Worm (Caenorhabditis elegans): ENCODE measurements around the gene F46G10.1.

The F46G10.1 gene

DNA sequence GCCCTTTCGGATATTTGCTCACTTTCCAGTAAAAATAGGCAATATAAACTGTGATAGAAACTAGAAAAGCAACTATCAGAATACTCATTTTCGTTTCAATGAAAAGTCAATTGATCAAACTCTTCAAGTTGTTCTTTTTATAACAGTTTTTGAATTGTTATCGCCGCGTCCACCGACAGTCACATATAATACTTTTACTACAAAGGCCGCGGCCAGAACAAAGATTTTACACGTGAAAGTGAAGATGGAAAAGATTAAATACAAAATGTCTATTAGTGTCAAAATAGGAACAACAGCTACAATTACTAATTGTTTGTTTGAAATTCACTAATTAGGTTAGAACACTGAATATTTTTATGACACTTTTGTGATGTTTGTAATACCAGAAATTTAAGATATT, 42.0 kb downstream of the F46G10.1 start, which contains the start of gene cyp-14A2:
TSS of gene cyp-14A2 (minus strand) at position 101 of the 400 bp plus-strand sequence.
- TF ChIP-seq nhr-90 (tag; optimal IDR thresholded peaks at IDR 0.05; ENCODE audit: poor library complexity) = no peak
- TF ChIP-seq C16A3.4 (tag; optimal IDR thresholded peaks at IDR 0.05) = no peak
- peak; percentile 31 for TF ChIP-seq blmp-1 (tag; optimal IDR thresholded peaks at IDR 0.05)
- TF ChIP-seq efl-3 (GFP tag; optimal IDR thresholded peaks at IDR 0.05) = no peak
- no peak for TF ChIP-seq lin-15B (tag; optimal IDR thresholded peaks at IDR 0.05)

DNA sequence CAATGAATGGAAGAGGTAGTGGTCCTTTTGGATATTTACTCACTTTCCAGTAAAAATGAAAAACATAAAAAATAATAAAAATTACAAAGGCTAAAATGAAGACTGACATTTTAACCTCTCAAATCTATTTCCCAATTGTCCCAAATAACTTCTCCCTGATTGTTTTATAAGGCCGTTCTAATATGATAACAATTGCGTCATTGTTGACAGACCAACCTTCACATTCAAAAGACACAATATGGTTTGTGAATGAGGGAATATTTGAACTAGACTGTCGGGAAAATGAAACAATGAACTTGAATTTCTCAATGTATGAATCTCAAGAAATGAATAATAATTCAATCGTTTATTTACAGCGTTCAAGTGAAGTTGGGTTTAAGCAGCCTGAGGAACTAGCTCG, 44.3 kb downstream of the F46G10.1 start, which contains the start of gene cyp-14A1:
TSS of gene cyp-14A1 (minus strand) at position 126 of the 400 bp plus-strand sequence.
- TF ChIP-seq xbp-1 (tag; optimal IDR thresholded peaks at IDR 0.05) = no peak
- no peak for TF ChIP-seq ces-1 (GFP tag; optimal IDR thresholded peaks at IDR 0.05)
- TF ChIP-seq lin-15B (tag; optimal IDR thresholded peaks at IDR 0.05) = no peak
- TF ChIP-seq nhr-85 (tag) = peak; percentile 45
- TF ChIP-seq nhr-20 (tag; optimal IDR thresholded peaks at IDR 0.05) = peak; percentile 43
- TF ChIP-seq nhr-84 (tag; optimal IDR thresholded peaks at IDR 0.05) = no peak
- peak in 3 of 6 experiments; percentile 35 to 56 (median 48) for TF ChIP-seq elt-3 (tag; optimal IDR thresholded peaks at IDR 0.05)
- TF ChIP-seq lin-13 (GFP tag; optimal IDR thresholded peaks at IDR 0.05) = no peak
- no peak for TF ChIP-seq zag-1 (tag; optimal IDR thresholded peaks at IDR 0.05)
- TF ChIP-seq nhr-90 (tag; optimal IDR thresholded peaks at IDR 0.05; ENCODE audit: poor library complexity) = no peak
- no peak for TF ChIP-seq snu-23 (GFP tag; optimal IDR thresholded peaks at IDR 0.05)
- TF ChIP-seq nhr-19 (GFP tag; conservative IDR thresholded peaks at IDR 0.05) = no peak

DNA sequence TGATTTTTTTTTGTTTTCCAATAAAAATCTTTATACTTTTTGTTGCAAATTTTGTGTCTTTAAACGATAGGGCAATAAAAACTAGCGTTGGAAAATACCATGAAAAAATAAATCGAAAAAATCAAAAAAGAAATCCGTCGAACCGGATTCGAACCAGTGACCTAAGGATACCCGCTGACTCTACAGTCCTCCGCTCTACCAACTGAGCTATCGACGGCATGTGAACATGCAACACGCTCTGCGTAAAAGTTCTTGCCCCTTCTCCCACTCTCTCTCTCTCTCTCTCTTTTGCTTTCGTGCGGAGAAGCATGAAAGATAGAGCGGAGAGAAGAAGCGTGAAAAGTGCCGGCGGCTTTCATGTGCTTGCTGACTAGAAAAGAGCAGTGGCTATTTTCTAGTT, 47.0 kb downstream of the F46G10.1 start:
- TF ChIP-seq sox-4 (tag; optimal IDR thresholded peaks at IDR 0.05) = no peak
- no peak for TF ChIP-seq zip-4 (GFP tag; optimal IDR thresholded peaks at IDR 0.05)
- peak; percentile 79 for TF ChIP-seq dsc-1 (tag; optimal IDR thresholded peaks at IDR 0.05)
- peak; percentile 37 for TF ChIP-seq C16A3.4 (tag; optimal IDR thresholded peaks at IDR 0.05)
- TF ChIP-seq egl-13 (tag; optimal IDR thresholded peaks at IDR 0.05) = no peak
- peak; percentile 44 for TF ChIP-seq unc-86 (tag; optimal IDR thresholded peaks at IDR 0.05)
- TF ChIP-seq lir-3 (tag; optimal IDR thresholded peaks at IDR 0.05; ENCODE audit: poor library complexity) = peak; percentile 20
- peak; percentile 51 for TF ChIP-seq mep-1 (tag; optimal IDR thresholded peaks at IDR 0.05)
- no peak for TF ChIP-seq grh-1 (GFP tag; IDR thresholded peaks at IDR 0.05)
- TF ChIP-seq efl-1 (optimal IDR thresholded peaks at IDR 0.05) = peak in 1 of 2 experiments; percentile 1
- TF ChIP-seq efl-1 (GFP tag; optimal IDR thresholded peaks at IDR 0.05 in 1 of 2) = peak in 1 of 2 experiments; percentile 58
- peak; percentile 73 for TF ChIP-seq rnt-1 (tag; optimal IDR thresholded peaks at IDR 0.05)
- TF ChIP-seq efl-3 (GFP tag; optimal IDR thresholded peaks at IDR 0.05) = no peak
- peak; percentile 43 for TF ChIP-seq fos-1 (tag; optimal IDR thresholded peaks at IDR 0.05)
- TF ChIP-seq tlp-1 (tag; optimal IDR thresholded peaks at IDR 0.05) = no peak
- peak; percentile 16 for TF ChIP-seq isw-1 (GFP tag; IDR thresholded peaks at IDR 0.05)
- TF ChIP-seq nhr-19 (GFP tag; conservative IDR thresholded peaks at IDR 0.05) = peak; percentile 72
- peak in 1 of 2 experiments; percentile 50 for TF ChIP-seq lin-35 (GFP tag; optimal IDR thresholded peaks at IDR 0.05)
- no peak for TF ChIP-seq aly-2 (tag; optimal IDR thresholded peaks at IDR 0.05)
- TF ChIP-seq aha-1 (tag; optimal IDR thresholded peaks at IDR 0.05) = no peak
- TF ChIP-seq snpc-4 (tag; optimal IDR thresholded peaks at IDR 0.05) = no peak
- TF ChIP-seq elt-3 (tag; optimal IDR thresholded peaks at IDR 0.05) = no peak
- peak; percentile 54 for TF ChIP-seq jun-1 (tag; optimal IDR thresholded peaks at IDR 0.05)
- TF ChIP-seq nhr-77 (tag; optimal IDR thresholded peaks at IDR 0.05) = no peak
- peak; percentile 69 for TF ChIP-seq snu-23 (GFP tag; optimal IDR thresholded peaks at IDR 0.05)
- peak; percentile 11 for TF ChIP-seq irx-1 (tag; optimal IDR thresholded peaks at IDR 0.05)
- TF ChIP-seq swsn-7 (tag; optimal IDR thresholded peaks at IDR 0.05) = peak; percentile 61
- TF ChIP-seq ceh-63 (GFP tag; optimal IDR thresholded peaks at IDR 0.05) = no peak
- TF ChIP-seq ces-1 (GFP tag; optimal IDR thresholded peaks at IDR 0.05) = no peak
- peak; percentile 52 for TF ChIP-seq lin-14 (GFP tag; optimal IDR thresholded peaks at IDR 0.05)
- TF ChIP-seq hlh-17 (GFP tag; optimal IDR thresholded peaks at IDR 0.05; ENCODE audit: borderline replicate concordance) = no peak
- no peak for TF ChIP-seq C34B4.2 (tag; optimal IDR thresholded peaks at IDR 0.05)
- peak; percentile 43 for TF ChIP-seq xbp-1 (tag; optimal IDR thresholded peaks at IDR 0.05)
- TF ChIP-seq nhr-20 (tag; optimal IDR thresholded peaks at IDR 0.05) = peak; percentile 68
- no peak for TF ChIP-seq unc-130 (tag; optimal IDR thresholded peaks at IDR 0.05)
- TF ChIP-seq sptf-1 (tag; optimal IDR thresholded peaks at IDR 0.05) = no peak
- peak in 2 of 3 experiments; percentile 30 to 45 for TF ChIP-seq ceh-82 (tag; optimal IDR thresholded peaks at IDR 0.05)
- no peak for TF ChIP-seq nhr-12 (tag; optimal IDR thresholded peaks at IDR 0.05)
- TF ChIP-seq fkh-10 (GFP tag; optimal IDR thresholded peaks at IDR 0.05) = no peak
- no peak for TF ChIP-seq ceh-8 (GFP tag; optimal IDR thresholded peaks at IDR 0.05)
- TF ChIP-seq nhr-84 (tag; optimal IDR thresholded peaks at IDR 0.05) = no peak
- TF ChIP-seq vab-15 (tag; optimal IDR thresholded peaks at IDR 0.05) = no peak
